Fruit fly (Drosophila melanogaster) whole organism, pupa: ENCODE measurements around the gene CG33725.

Experiments used
- CG17806 ChIP-seq: fragments of 200-800 bp; sonication (Bioruptor generic); optimal IDR thresholded peaks from 2 replicates; lab custom pipeline; 2018; ENCODE audit warnings: missing biosample characterization, mild to moderate bottlenecking, missing genetic modification characterization, moderate library complexity
- CG32121 ChIP-seq: fragments of 200-800 bp; sonication (Bioruptor generic); IDR thresholded peaks from 2 replicates; pipeline ENCODE4 v1.3.6; 2022; ENCODE audit warnings: missing biosample characterization, missing genetic modification characterization
- CG8159 ChIP-seq: fragments of 200-800 bp; sonication (Bioruptor generic); optimal IDR thresholded peaks from 3 replicates; lab custom pipeline; 2018; ENCODE audit warnings: missing biosample characterization, mild to moderate bottlenecking, missing genetic modification characterization, moderate library complexity
- CG9948 ChIP-seq: fragments of 200-800 bp; sonication (Bioruptor generic); optimal IDR thresholded peaks from 2 replicates; lab custom pipeline; 2018; ENCODE audit warnings: missing biosample characterization, mild to moderate bottlenecking, missing genetic modification characterization, moderate library complexity
- EcR ChIP-seq: fragments of 200-800 bp; sonication (Bioruptor generic); optimal IDR thresholded peaks from 3 replicates; lab custom pipeline; 2019; ENCODE audit warnings: missing biosample characterization, missing genetic modification characterization, mild to moderate bottlenecking, moderate library complexity, missing genetic modification reagents
- Ets98B ChIP-seq: fragments of 200-800 bp; sonication (Bioruptor generic); IDR thresholded peaks from 2 replicates; pipeline ENCODE4 v1.3.6; 2022; ENCODE audit warnings: missing biosample characterization, missing genetic modification characterization
- gl ChIP-seq: fragments of 200-800 bp; sonication (Bioruptor generic); optimal IDR thresholded peaks from 2 replicates; lab custom pipeline; 2018; ENCODE audit warnings: missing biosample characterization, mild to moderate bottlenecking, missing genetic modification characterization
- rn ChIP-seq: fragments of 200-800 bp; sonication (Bioruptor generic); IDR thresholded peaks from 2 replicates; pipeline ENCODE4 v1.3.6; 2022; ENCODE audit warnings: missing biosample characterization, missing genetic modification characterization

- TF ChIP-seq rn (GFP tag; lab: Robert Waterston, UW) (no peak), CG17806 (tag; lab: Kevin White, UChicago) (no peak), EcR (GFP tag; lab: Kevin White, UChicago) (no peak), gl (tag; lab: Kevin White, UChicago) (no peak), CG32121 (GFP tag; lab: Robert Waterston, UW) (no peak), Ets98B (GFP tag; lab: Robert Waterston, UW) (no peak), CG8159 (tag; lab: Kevin White, UChicago) (no peak), CG9948 (no peak)
Observed at dm6 chr3L:12494273-12494672, 11.9 kb downstream of the CG33725 start.
